Fruit fly (Drosophila melanogaster) whole organism, prepupa: ENCODE data around the gene mnb.
A peak's percentile ranks its signal among the peaks of the same experiment; 100 is the strongest.

Experiments
- Blimp-1 ChIP-seq: fragments of 200-800 bp; sonication (Bioruptor generic); optimal IDR thresholded peaks from 3 replicates; lab custom pipeline; 2017; ENCODE audit warnings: missing biosample characterization, missing genetic modification characterization, mild to moderate bottlenecking, moderate library complexity, missing genetic modification reagents
- CG10631 ChIP-seq: fragments of 200-800 bp; sonication (Bioruptor generic); optimal IDR thresholded peaks from 2 replicates; lab custom pipeline; 2016; ENCODE audit warnings: missing biosample characterization, missing genetic modification characterization
- CG10669 ChIP-seq: fragments of 200-800 bp; sonication (Bioruptor generic); optimal IDR thresholded peaks from 3 replicates; lab custom pipeline; 2018; ENCODE audit warnings: missing biosample characterization, mild to moderate bottlenecking, missing genetic modification characterization, moderate library complexity
- CG11294 ChIP-seq: fragments of 200-800 bp; sonication (Bioruptor generic); IDR thresholded peaks from 2 replicates; pipeline ENCODE4 v1.3.6; 2022; ENCODE audit warnings: missing biosample characterization, missing genetic modification characterization
- CG11762 ChIP-seq: fragments of 200-800 bp; sonication (Bioruptor generic); optimal IDR thresholded peaks from 3 replicates; lab custom pipeline; 2016; ENCODE audit warnings: missing biosample characterization, missing genetic modification characterization; ENCODE audit not compliant: insufficient read depth
- CG11902 ChIP-seq: fragments of 200-800 bp; sonication (Bioruptor generic); optimal IDR thresholded peaks from 3 replicates; lab custom pipeline; 2016; ENCODE audit warnings: missing biosample characterization, missing genetic modification characterization
- CG15336 ChIP-seq: fragments of 200-800 bp; sonication (Bioruptor generic); IDR thresholded peaks from 2 replicates; pipeline ENCODE4 v1.3.6; 2022; ENCODE audit warnings: missing biosample characterization, missing genetic modification characterization
- CG16779 ChIP-seq: fragments of 200-800 bp; sonication (Bioruptor generic); optimal IDR thresholded peaks from 3 replicates; lab custom pipeline; 2017; ENCODE audit warnings: missing biosample characterization, mild to moderate bottlenecking, missing genetic modification characterization
- CG3032 ChIP-seq: fragments of 200-800 bp; optimal IDR thresholded peaks from 2 replicates; lab custom pipeline; 2019; ENCODE audit warnings: missing biosample characterization, mild to moderate bottlenecking, missing genetic modification characterization, moderate library complexity
- CG32006 ChIP-seq: fragments of 200-800 bp; sonication (Bioruptor generic); optimal IDR thresholded peaks from 3 replicates; lab custom pipeline; 2017; ENCODE audit warnings: missing biosample characterization, mild to moderate bottlenecking, missing genetic modification characterization
- CG34406 ChIP-seq: fragments of 200-800 bp; sonication (Bioruptor generic); optimal IDR thresholded peaks from 3 replicates; lab custom pipeline; 2016; ENCODE audit warnings: missing biosample characterization, missing genetic modification characterization
- CG6276 ChIP-seq: fragments of 200-800 bp; sonication (Bioruptor generic); optimal IDR thresholded peaks from 2 replicates; lab custom pipeline; 2017; ENCODE audit warnings: missing biosample characterization, mild to moderate bottlenecking, missing genetic modification characterization
- CG6792 ChIP-seq: fragments of 200-800 bp; sonication (Bioruptor generic); optimal IDR thresholded peaks from 3 replicates; lab custom pipeline; 2016; ENCODE audit warnings: missing biosample characterization, missing genetic modification characterization
- CG6854 ChIP-seq: fragments of 200-800 bp; sonication (Bioruptor generic); optimal IDR thresholded peaks from 2 replicates; lab custom pipeline; 2017; ENCODE audit warnings: missing biosample characterization, mild to moderate bottlenecking, missing genetic modification characterization
- CG7368 ChIP-seq: fragments of 200-800 bp; sonication (Bioruptor generic); optimal IDR thresholded peaks from 3 replicates; lab custom pipeline; 2016; ENCODE audit warnings: missing biosample characterization, missing genetic modification characterization
- CG8119 ChIP-seq: fragments of 200-800 bp; sonication (Bioruptor generic); IDR thresholded peaks from 3 replicates; pipeline ENCODE4 v1.3.6; 2022; ENCODE audit warnings: missing biosample characterization, missing genetic modification characterization
- CG8632 ChIP-seq: fragments of 200-800 bp; sonication (Bioruptor generic); optimal IDR thresholded peaks from 3 replicates; lab custom pipeline; 2016; ENCODE audit warnings: missing biosample characterization, missing genetic modification characterization
- CG9139 ChIP-seq: fragments of 200-800 bp; sonication (Bioruptor generic); optimal IDR thresholded peaks from 3 replicates; lab custom pipeline; 2017; ENCODE audit warnings: missing biosample characterization, mild to moderate bottlenecking, missing genetic modification characterization
- Eip75B ChIP-seq: fragments of 200-800 bp; sonication (Bioruptor generic); optimal IDR thresholded peaks from 3 replicates; lab custom pipeline; 2016; ENCODE audit warnings: missing biosample characterization, missing genetic modification characterization
- Eip78C ChIP-seq: fragments of 200-800 bp; sonication (Bioruptor generic); peaks from one replicate; lab custom pipeline; 2016; ENCODE audit warnings: missing biosample characterization, missing genetic modification characterization
- Eip93F ChIP-seq: fragments of 200-800 bp; sonication (Bioruptor generic); optimal IDR thresholded peaks from 2 replicates; lab custom pipeline; 2016; ENCODE audit warnings: missing biosample characterization, mild to moderate bottlenecking, missing genetic modification characterization
- Ets96B ChIP-seq: fragments of 200-800 bp; optimal IDR thresholded peaks from 2 replicates; lab custom pipeline; 2019; ENCODE audit warnings: missing biosample characterization, mild to moderate bottlenecking, missing genetic modification characterization, moderate library complexity
- Hr38 ChIP-seq: sonication (Bioruptor generic); optimal IDR thresholded peaks from 2 replicates; lab custom pipeline; 2016; ENCODE audit warnings: missing biosample characterization, missing genetic modification characterization
- Hr39 ChIP-seq: fragments of 200-800 bp; sonication (Bioruptor generic); optimal IDR thresholded peaks from 2 replicates; lab custom pipeline; 2016; ENCODE audit warnings: missing biosample characterization, missing genetic modification characterization
- Hr4 ChIP-seq: fragments of 200-800 bp; sonication (Bioruptor generic); optimal IDR thresholded peaks from 3 replicates; lab custom pipeline; 2016; ENCODE audit warnings: missing biosample characterization, missing genetic modification characterization
- Lpt ChIP-seq: fragments of 200-800 bp; sonication (Bioruptor generic); optimal IDR thresholded peaks from 3 replicates; lab custom pipeline; 2016; ENCODE audit warnings: missing biosample characterization, missing genetic modification characterization
- Met ChIP-seq: fragments of 200-800 bp; sonication (Bioruptor generic); optimal IDR thresholded peaks from 3 replicates; lab custom pipeline; 2016; ENCODE audit warnings: missing biosample characterization, missing genetic modification characterization
- OdsH ChIP-seq: fragments of 200-800 bp; sonication (Bioruptor generic); optimal IDR thresholded peaks from 3 replicates; lab custom pipeline; 2016; ENCODE audit warnings: missing biosample characterization, missing genetic modification characterization
- Smox ChIP-seq: fragments of 200-800 bp; sonication (Bioruptor generic); optimal IDR thresholded peaks from 3 replicates; lab custom pipeline; 2016; ENCODE audit warnings: missing biosample characterization, missing genetic modification characterization
- Sox102F ChIP-seq: fragments of 200-800 bp; sonication (Bioruptor generic); optimal IDR thresholded peaks from 2 replicates; lab custom pipeline; 2016; ENCODE audit warnings: missing biosample characterization, mild to moderate bottlenecking, missing genetic modification characterization
- Sox14 ChIP-seq: fragments of 200-800 bp; sonication (Bioruptor generic); optimal IDR thresholded peaks from 3 replicates; lab custom pipeline; 2016; ENCODE audit warnings: missing biosample characterization, missing genetic modification characterization
- Sox15 ChIP-seq: fragments of 200-800 bp; sonication (Bioruptor generic); optimal IDR thresholded peaks from 3 replicates; lab custom pipeline; 2016; ENCODE audit warnings: missing biosample characterization, missing genetic modification characterization
- achi ChIP-seq: fragments of 200-800 bp; sonication (Bioruptor generic); optimal IDR thresholded peaks from 3 replicates; lab custom pipeline; 2016; ENCODE audit warnings: missing biosample characterization, missing genetic modification characterization
- acj6 ChIP-seq: fragments of 200-800 bp; sonication (Bioruptor generic); optimal IDR thresholded peaks from 3 replicates; lab custom pipeline; 2016; ENCODE audit warnings: missing biosample characterization, missing genetic modification characterization
- cyc ChIP-seq: fragments of 200-800 bp; sonication (Bioruptor generic); optimal IDR thresholded peaks from 3 replicates; lab custom pipeline; 2016; ENCODE audit warnings: missing biosample characterization, missing genetic modification characterization
- dac ChIP-seq: fragments of 200-800 bp; sonication (Bioruptor generic); optimal IDR thresholded peaks from 2 replicates; lab custom pipeline; 2017; ENCODE audit warnings: missing biosample characterization, mild to moderate bottlenecking, missing genetic modification characterization
- eg ChIP-seq: fragments of 200-800 bp; sonication (Bioruptor generic); IDR thresholded peaks from 3 replicates; pipeline ENCODE4 v1.3.6; 2022; ENCODE audit warnings: missing biosample characterization, missing genetic modification characterization
- esn ChIP-seq: fragments of 200-800 bp; sonication (Bioruptor generic); optimal IDR thresholded peaks from 2 replicates; lab custom pipeline; 2016; ENCODE audit warnings: missing biosample characterization, mild to moderate bottlenecking, missing genetic modification characterization, moderate library complexity
- fd59A ChIP-seq: fragments of 200-800 bp; sonication (Bioruptor generic); optimal IDR thresholded peaks from 2 replicates; lab custom pipeline; 2017; ENCODE audit warnings: missing biosample characterization, mild to moderate bottlenecking, missing genetic modification characterization, missing genetic modification reagents
- fd85E ChIP-seq: fragments of 200-800 bp; sonication (Bioruptor generic); optimal IDR thresholded peaks from 3 replicates; lab custom pipeline; 2016; ENCODE audit warnings: missing biosample characterization, missing genetic modification characterization
- fkh ChIP-seq: fragments of 200-800 bp; sonication (Bioruptor generic); optimal IDR thresholded peaks from 3 replicates; lab custom pipeline; 2017; ENCODE audit warnings: missing biosample characterization, mild to moderate bottlenecking, missing genetic modification characterization, moderate library complexity
- net ChIP-seq: fragments of 200-800 bp; sonication (Bioruptor generic); optimal IDR thresholded peaks from 3 replicates; lab custom pipeline; 2016; ENCODE audit warnings: missing biosample characterization, missing genetic modification characterization
- pdm3 ChIP-seq: fragments of 200-800 bp; sonication (Bioruptor generic); optimal IDR thresholded peaks from 3 replicates; lab custom pipeline; 2016; ENCODE audit warnings: missing biosample characterization, missing genetic modification characterization
- salr ChIP-seq, 2 experiments: fragments of 200-800 bp; sonication (Bioruptor generic); optimal IDR thresholded peaks; 3 replicates each; lab custom pipeline; 2016 to 2018; ENCODE audit warnings: missing biosample characterization in 2 of 2, missing genetic modification characterization in 2 of 2, mild to moderate bottlenecking in 1 of 2
- ss ChIP-seq, 2 experiments: fragments of 200-800 bp; sonication (Bioruptor generic); optimal IDR thresholded peaks; 2 replicates in 1 of 2; 3 replicates in 1 of 2; lab custom pipeline; 2017 to 2018; ENCODE audit warnings: mild to moderate bottlenecking in 2 of 2, missing biosample characterization in 2 of 2, missing genetic modification characterization in 2 of 2, moderate library complexity in 1 of 2
- svp ChIP-seq: fragments of 200-800 bp; sonication (Bioruptor generic); peaks from one replicate; lab custom pipeline; 2016; ENCODE audit warnings: missing biosample characterization, missing genetic modification characterization
- topi ChIP-seq: fragments of 200-800 bp; sonication (Bioruptor generic); optimal IDR thresholded peaks from 3 replicates; lab custom pipeline; 2016; ENCODE audit warnings: missing biosample characterization, missing genetic modification characterization
- vri ChIP-seq: fragments of 200-800 bp; sonication (Bioruptor generic); optimal IDR thresholded peaks from 3 replicates; lab custom pipeline; 2016; ENCODE audit warnings: missing biosample characterization, mild to moderate bottlenecking, missing genetic modification characterization

mnb gene

dm6 chrX:17915929-17916328, 28.9 kb upstream of the mnb start (continued):
- TF ChIP-seq CG11762 (GFP tag; lab: Kevin White, UChicago) (no peak), fkh (GFP tag; lab: Kevin White, UChicago) (no peak), CG9139 (GFP tag; lab: Kevin White, UChicago) (no peak), Ets96B (tag; lab: Kevin White, UChicago) (no peak), pdm3 (GFP tag; lab: Kevin White, UChicago) (no peak), CG10669 (GFP tag; lab: Kevin White, UChicago) (no peak), CG6792 (GFP tag; lab: Kevin White, UChicago) (no peak), Blimp-1 (GFP tag; lab: Kevin White, UChicago) (no peak), topi (GFP tag; lab: Kevin White, UChicago) (no peak), CG3032 (tag; lab: Kevin White, UChicago) (no peak), vri (GFP tag; lab: Kevin White, UChicago) (no peak), salr (GFP tag; optimal IDR thresholded peaks at IDR 0.05; lab: Kevin White, UChicago) (no peak), Hr4 (GFP tag; lab: Kevin White, UChicago) (peak; percentile 21), esn (GFP tag; lab: Kevin White, UChicago) (no peak), Met (no peak), CG10631 (GFP tag; lab: Kevin White, UChicago) (no peak), svp (GFP tag; lab: Kevin White, UChicago) (no peak), Sox102F (GFP tag; lab: Kevin White, UChicago) (no peak), CG6854 (GFP tag; lab: Kevin White, UChicago) (no peak), dac (GFP tag; lab: Kevin White, UChicago) (no peak), CG8632 (GFP tag; lab: Kevin White, UChicago) (no peak)

- TF ChIP-seq CG34406 (no peak), Lpt (peak; percentile 41), CG8119 (GFP tag; lab: Robert Waterston, UW) (peak; percentile 57; the same call in 2 of the 3 replicates), fd59A (no peak), CG6276 (GFP tag; lab: Kevin White, UChicago) (peak; percentile 68), cyc (GFP tag; lab: Kevin White, UChicago) (peak; percentile 1), Smox (GFP tag; lab: Kevin White, UChicago) (peak; percentile 12), svp (GFP tag; lab: Kevin White, UChicago) (peak; percentile 60), vri (GFP tag; lab: Kevin White, UChicago) (no peak), achi (GFP tag; lab: Kevin White, UChicago) (peak; percentile 5), CG11902 (no peak), Sox102F (GFP tag; lab: Kevin White, UChicago) (peak; percentile 22), Hr4 (GFP tag; lab: Kevin White, UChicago) (peak; percentile 71), Hr38 (GFP tag; lab: Kevin White, UChicago) (no peak), esn (GFP tag; lab: Kevin White, UChicago) (peak; percentile 22), OdsH (GFP tag; lab: Kevin White, UChicago) (peak; percentile 43), CG15336 (GFP tag; lab: Robert Waterston, UW) (peak; percentile 70), Hr39 (GFP tag; lab: Kevin White, UChicago) (peak; percentile 8), Sox15 (GFP tag; lab: Kevin White, UChicago) (no peak), Eip78C (GFP tag; lab: Kevin White, UChicago) (peak; percentile 77), Eip93F (no peak), fd85E (GFP tag; lab: Kevin White, UChicago) (no peak), CG3032 (tag; lab: Kevin White, UChicago) (peak; percentile 5), CG32006 (peak; percentile 67), Sox14 (peak; percentile 7), CG6792 (GFP tag; lab: Kevin White, UChicago) (peak; percentile 33), net (GFP tag; lab: Kevin White, UChicago) (peak; percentile 12), CG8632 (GFP tag; lab: Kevin White, UChicago) (no peak), salr (GFP tag; optimal IDR thresholded peaks at IDR 0.05; lab: Kevin White, UChicago) (no peak), CG11294 (GFP tag; lab: Robert Waterston, UW) (0 out of 2 replicates have a peak, but pooled peaks have one; percentile 17), acj6 (GFP tag; lab: Kevin White, UChicago) (peak; percentile 45), CG16779 (tag; lab: Kevin White, UChicago) (no peak), pdm3 (GFP tag; lab: Kevin White, UChicago) (peak; percentile 37), dac (GFP tag; lab: Kevin White, UChicago) (peak; percentile 30), CG10669 (GFP tag; lab: Kevin White, UChicago) (no peak), Ets96B (tag; lab: Kevin White, UChicago) (no peak), ss (GFP tag; optimal IDR thresholded peaks at IDR 0.05; lab: Kevin White, UChicago) (no peak), CG7368 (no peak), eg (GFP tag; lab: Robert Waterston, UW) (peak; percentile 51; the same call in 2 of the 3 replicates), Eip75B (no peak), topi (GFP tag; lab: Kevin White, UChicago) (peak; percentile 32)
Measured at dm6 chrX:17914508-17914907, 27.5 kb upstream of the mnb start.
